Worm (Caenorhabditis elegans) whole organism, early embryonic: Measurements from ENCODE around the gene H12I13.1.
A peak's percentile ranks its signal among the peaks of the same experiment; 100 is the strongest.

ENCODE experiments used
- B0310.2 ChIP-seq: sonication (generic microtip); optimal IDR thresholded peaks from 2 replicates; lab custom pipeline; 2016; ENCODE audit warnings: mild to moderate bottlenecking, missing genetic modification characterization, missing compliant biosample characterization
- F13C5.2 ChIP-seq: sonication (generic microtip); optimal IDR thresholded peaks from 2 replicates; lab custom pipeline; 2017; ENCODE audit warnings: mild to moderate bottlenecking, missing genetic modification characterization, inconsistent platforms, missing compliant biosample characterization
- aly-1 ChIP-seq: sonication (generic microtip); optimal IDR thresholded peaks from 2 replicates; lab custom pipeline; 2016; ENCODE audit warnings: missing genetic modification characterization, missing compliant biosample characterization
- ama-1 ChIP-seq: fragments of 150-350 bp; optimal IDR thresholded peaks from 2 replicates; lab custom pipeline; 2014
- ceh-13 ChIP-seq: fragments of 200-800 bp; sonication (Bioruptor generic); optimal IDR thresholded peaks from 2 replicates; lab custom pipeline; 2018; ENCODE audit warnings: mild to moderate bottlenecking, missing genetic modification characterization, missing compliant biosample characterization
- ceh-36 ChIP-seq: sonication (generic microtip); optimal IDR thresholded peaks from 2 replicates; lab custom pipeline; 2016; ENCODE audit warnings: missing genetic modification characterization, inconsistent platforms, missing compliant biosample characterization
- ets-7 ChIP-seq: sonication (generic microtip); optimal IDR thresholded peaks from 2 replicates; lab custom pipeline; 2016; ENCODE audit warnings: missing genotype, missing genetic modification characterization, missing compliant biosample characterization
- flt-1 ChIP-seq: fragments of 200-800 bp; sonication (Bioruptor generic); IDR thresholded peaks from 2 replicates; pipeline ENCODE4 v1.3.6; 2022; ENCODE audit warnings: missing genetic modification characterization, missing compliant biosample characterization
- hmbx-1 ChIP-seq: sonication (generic microtip); optimal IDR thresholded peaks from 2 replicates; lab custom pipeline; 2016; ENCODE audit warnings: mild to moderate bottlenecking, missing genetic modification characterization, missing compliant biosample characterization
- hmg-4 ChIP-seq: fragments of 200-800 bp; sonication (Bioruptor generic); optimal IDR thresholded peaks from 2 replicates; lab custom pipeline; 2018; ENCODE audit warnings: mild to moderate bottlenecking, missing genetic modification characterization, missing compliant biosample characterization
- hnd-1 ChIP-seq: sonication (generic microtip); optimal IDR thresholded peaks from 2 replicates; lab custom pipeline; 2016; ENCODE audit warnings: missing genetic modification characterization, missing compliant biosample characterization
- pes-1 ChIP-seq: fragments of 200-800 bp; sonication (Bioruptor generic); IDR thresholded peaks from 2 replicates; pipeline ENCODE4 v1.3.6; 2022; ENCODE audit warnings: missing genetic modification reagents, missing genetic modification characterization, missing compliant biosample characterization
- scrt-1 ChIP-seq: fragments of 200-800 bp; sonication (Bioruptor generic); IDR thresholded peaks from 2 replicates; pipeline ENCODE4 v1.3.6; 2022; ENCODE audit warnings: missing genetic modification characterization, missing compliant biosample characterization
- sea-1 ChIP-seq: fragments of 200-800 bp; sonication (Bioruptor generic); conservative IDR thresholded peaks from 2 replicates; pipeline ENCODE4 v1.3.6; 2022; ENCODE audit warnings: missing genetic modification characterization, missing compliant biosample characterization
- tbx-11 ChIP-seq: fragments of 200-800 bp; sonication (Bioruptor generic); IDR thresholded peaks from 2 replicates; pipeline ENCODE4 v1.3.6; 2022; ENCODE audit warnings: missing genetic modification characterization, missing compliant biosample characterization
- tbx-37 ChIP-seq: fragments of 200-800 bp; sonication (Bioruptor generic); conservative IDR thresholded peaks from 2 replicates; pipeline ENCODE4 v1.3.6; 2022; ENCODE audit warnings: missing genetic modification reagents, missing genetic modification characterization, missing compliant biosample characterization
- tra-4 ChIP-seq: sonication (generic microtip); optimal IDR thresholded peaks from 2 replicates; lab custom pipeline; 2017; ENCODE audit warnings: missing genetic modification characterization, missing compliant biosample characterization

Gene H12I13.1

DNA sequence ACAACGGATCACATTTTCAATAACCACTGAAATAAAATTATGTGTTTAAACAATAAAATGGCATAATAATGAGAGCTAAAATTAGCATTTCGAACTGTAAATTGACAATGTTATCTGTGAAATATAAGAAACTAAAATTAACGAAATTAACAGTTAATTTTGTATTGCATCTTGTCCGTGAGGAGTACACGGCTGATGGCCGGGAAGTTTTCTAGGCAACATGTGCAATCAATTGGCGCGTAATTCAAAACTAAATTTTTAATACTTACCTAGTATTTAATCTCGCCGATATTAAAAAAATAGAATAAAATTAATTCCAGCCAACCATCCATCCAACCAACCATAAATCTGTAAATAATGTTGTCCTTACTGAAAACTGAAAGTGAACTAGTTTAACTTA lies 5.5 kb downstream of the H12I13.1 start:
- TF ChIP-seq tbx-11 (no peak), tbx-37 (GFP tag; lab: Robert Waterston, UW) (peak; percentile 91)

DNA sequence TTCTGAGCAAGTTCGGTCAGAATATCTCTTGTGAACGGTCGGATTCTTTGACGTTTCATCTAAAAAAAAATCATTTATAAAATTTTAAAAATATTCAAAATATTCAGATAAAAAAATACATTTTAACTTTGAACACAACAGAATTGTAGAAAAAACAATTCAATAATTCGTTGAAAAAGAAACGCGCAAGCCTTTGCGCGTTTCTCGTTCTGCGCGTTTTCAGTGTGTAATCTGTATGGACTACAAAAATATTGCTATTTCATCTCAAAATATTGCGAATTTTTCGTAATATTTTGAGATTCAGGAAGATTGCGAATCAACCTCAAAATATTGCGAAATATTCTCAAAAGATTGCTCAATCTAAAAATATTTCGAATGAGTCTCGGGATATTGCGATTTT lies 11.0 kb downstream of the H12I13.1 start, which contains the start of gene R12C12.7:
Gene R12C12.7, minus strand, starts transcription at position 59 of the 400 bp plus-strand sequence.
- TF ChIP-seq F13C5.2 (tag; lab: Kevin White, UChicago) (peak; percentile 9), ceh-36 (tag; lab: Kevin White, UChicago) (no peak), ets-7 (tag; lab: Kevin White, UChicago) (no peak), tbx-11 (0 out of 2 replicates have a peak, but pooled peaks have one; percentile 26)

DNA sequence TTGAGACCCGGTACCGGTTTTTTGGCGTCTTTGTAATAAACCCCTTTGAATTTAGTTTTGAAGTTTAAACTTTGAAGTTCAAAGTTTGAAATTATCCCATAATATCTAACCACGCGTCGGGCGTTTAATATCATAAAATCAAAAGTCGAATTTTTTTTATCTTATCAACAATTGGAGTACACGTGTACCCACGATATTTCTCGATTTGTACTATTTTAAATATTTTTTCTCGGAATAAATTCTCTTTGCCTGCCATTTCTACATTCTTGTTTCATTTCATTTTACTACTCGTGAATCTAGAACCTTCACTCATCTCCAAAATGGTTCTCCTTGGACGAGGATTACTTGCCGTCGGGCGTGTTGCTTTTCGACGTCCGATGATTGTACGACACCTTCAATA lies 16.8 kb downstream of the H12I13.1 start, which contains the start of gene gldc-1:
Gene gldc-1, plus strand, starts transcription at position 301 of the 400 bp plus-strand sequence.
- TF ChIP-seq pes-1 (no peak), tra-4 (tag; lab: Kevin White, UChicago) (no peak), flt-1 (GFP tag; lab: Robert Waterston, UW) (no peak), ets-7 (tag; lab: Kevin White, UChicago) (no peak), ama-1 (no peak), tbx-11 (no peak), scrt-1 (GFP tag; lab: Robert Waterston, UW) (no peak), aly-1 (tag; lab: Kevin White, UChicago) (no peak), ceh-13 (GFP tag; lab: Kevin White, UChicago) (no peak), hnd-1 (tag; lab: Kevin White, UChicago) (no peak), F13C5.2 (tag; lab: Kevin White, UChicago) (no peak)

DNA sequence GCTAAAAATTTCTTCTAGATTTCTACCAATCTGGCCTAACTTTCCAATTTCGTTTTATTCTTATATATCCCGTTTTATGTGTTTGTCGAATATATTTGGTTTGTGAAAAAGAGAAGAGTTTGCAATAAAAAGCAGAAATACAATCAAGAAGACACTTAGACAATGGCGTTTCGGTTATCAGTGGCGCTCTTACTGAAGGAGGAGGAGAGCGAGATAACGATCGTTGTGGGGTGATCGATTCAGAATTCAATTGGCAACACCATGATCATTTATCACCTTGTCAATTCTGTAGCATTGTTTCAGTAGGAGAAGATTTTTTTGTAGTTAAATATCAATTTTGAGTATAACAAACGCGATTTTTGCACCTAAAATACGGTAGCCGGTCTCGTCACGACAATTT lies 17.4 kb downstream of the H12I13.1 start:
- TF ChIP-seq flt-1 (GFP tag; lab: Robert Waterston, UW): no peak
- no peak for TF ChIP-seq hnd-1 (tag; lab: Kevin White, UChicago)
- TF ChIP-seq sea-1: no peak
- no peak for TF ChIP-seq tra-4 (tag; lab: Kevin White, UChicago)
- TF ChIP-seq ama-1: no peak
- TF ChIP-seq scrt-1 (GFP tag; lab: Robert Waterston, UW): no peak
- no peak for TF ChIP-seq F13C5.2 (tag; lab: Kevin White, UChicago)
- TF ChIP-seq pes-1: no peak
- TF ChIP-seq tbx-11: no peak
- TF ChIP-seq hmbx-1 (tag; lab: Kevin White, UChicago): no peak
- no peak for TF ChIP-seq aly-1 (tag; lab: Kevin White, UChicago)
- no peak for TF ChIP-seq B0310.2 (tag; lab: Kevin White, UChicago)
- TF ChIP-seq tbx-37 (GFP tag; lab: Robert Waterston, UW): no peak
- no peak for TF ChIP-seq ceh-36 (tag; lab: Kevin White, UChicago)

DNA sequence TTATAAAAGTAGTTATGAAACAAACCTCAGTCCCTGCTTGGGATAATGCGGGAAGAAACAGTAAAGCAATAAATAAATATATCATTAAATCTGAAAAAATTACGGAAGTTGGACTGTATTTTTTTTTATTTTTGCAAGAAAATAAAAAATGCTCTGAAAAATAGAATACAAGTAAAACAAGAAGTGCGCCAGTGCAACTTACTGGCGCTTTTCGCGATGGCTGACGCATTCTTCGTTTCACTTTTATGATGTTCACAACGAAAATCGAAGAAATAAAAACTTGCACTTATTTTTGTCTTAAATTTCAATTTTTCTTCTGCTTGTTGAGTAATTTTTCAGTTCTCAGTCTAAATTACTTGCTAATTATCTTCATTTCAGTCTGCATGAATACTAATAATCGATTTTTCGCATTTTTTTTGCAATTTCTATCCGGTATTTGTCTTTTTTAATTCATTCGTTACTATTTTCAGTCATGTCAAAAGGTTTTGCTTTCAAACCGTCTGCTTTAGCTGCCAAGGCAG lies 19.3 kb downstream of the H12I13.1 start, which contains the start of the genes R12C12.6 and ran-5:
Gene R12C12.6, minus strand, starts transcription at position 229 of the 521 bp plus-strand sequence.
Gene ran-5, plus strand, starts transcription at position 471 of the 521 bp plus-strand sequence.
- TF ChIP-seq B0310.2 (tag; lab: Kevin White, UChicago) (no peak), ceh-36 (tag; lab: Kevin White, UChicago) (peak; percentile 55), hnd-1 (tag; lab: Kevin White, UChicago) (no peak), sea-1 (no peak), flt-1 (GFP tag; lab: Robert Waterston, UW) (peak; percentile 70), tbx-37 (GFP tag; lab: Robert Waterston, UW) (0 out of 2 replicates have a peak, but pooled peaks have one; percentile 13), ets-7 (tag; lab: Kevin White, UChicago) (no peak), F13C5.2 (tag; lab: Kevin White, UChicago) (peak; percentile 71)

DNA sequence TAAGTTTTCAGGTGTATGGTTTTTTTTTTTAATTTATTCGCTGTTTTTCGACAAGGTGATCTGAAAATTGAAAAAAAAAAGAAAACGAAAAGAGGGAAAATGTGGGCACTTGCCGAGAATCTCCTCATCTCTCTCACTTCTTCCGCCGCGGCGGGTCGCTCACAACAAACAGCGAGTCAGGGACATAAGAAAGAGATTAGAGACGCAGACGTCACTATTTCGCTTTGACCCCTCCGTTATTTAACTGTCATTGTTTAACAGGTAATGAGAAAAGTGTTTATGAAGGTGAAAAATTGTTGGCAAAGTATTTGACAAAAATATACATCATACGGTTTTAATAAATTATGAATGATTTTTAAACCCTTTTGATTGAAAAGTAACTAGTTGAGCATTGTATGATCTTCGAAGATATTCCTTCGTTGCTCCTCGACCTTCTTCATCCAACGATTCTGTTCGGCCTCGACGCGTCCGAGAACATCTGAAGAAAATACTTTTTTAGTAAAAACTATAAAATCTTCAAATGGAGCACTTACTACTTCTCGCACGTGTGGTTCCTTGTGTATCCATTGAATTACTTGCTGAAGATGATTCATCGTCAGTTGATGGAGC lies 20.8 kb downstream of the H12I13.1 start:
- no peak for TF ChIP-seq tbx-37 (GFP tag; lab: Robert Waterston, UW)
- no peak for TF ChIP-seq ceh-13 (GFP tag; lab: Kevin White, UChicago)
- TF ChIP-seq flt-1 (GFP tag; lab: Robert Waterston, UW): no peak

DNA sequence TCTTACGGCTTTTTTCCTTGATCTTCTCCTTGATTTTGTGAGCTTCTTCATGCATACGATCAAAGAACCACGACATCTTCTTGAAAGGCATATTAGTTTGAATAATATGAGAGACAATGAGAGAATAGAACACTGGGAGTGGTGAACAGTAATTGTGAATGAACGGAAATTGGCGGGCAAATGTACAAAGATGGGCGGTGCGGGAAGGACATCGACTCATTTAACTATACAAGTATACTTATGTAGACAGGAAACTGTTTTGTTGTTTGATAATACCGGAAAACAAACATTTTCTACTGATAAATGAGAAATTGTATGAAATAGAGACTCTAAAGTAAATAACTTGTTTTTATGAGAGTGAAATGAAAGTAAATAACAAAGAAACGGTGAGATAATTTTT lies 21.9 kb downstream of the H12I13.1 start, which contains the start of gene R12C12.5:
Gene R12C12.5, minus strand, starts transcription at position 101 of the 400 bp plus-strand sequence.
- TF ChIP-seq hmbx-1 (tag; lab: Kevin White, UChicago) (no peak), tbx-11 (no peak), sea-1 (no peak), flt-1 (GFP tag; lab: Robert Waterston, UW) (no peak), ets-7 (tag; lab: Kevin White, UChicago) (no peak), F13C5.2 (tag; lab: Kevin White, UChicago) (no peak), tra-4 (tag; lab: Kevin White, UChicago) (no peak), aly-1 (tag; lab: Kevin White, UChicago) (no peak), ceh-13 (GFP tag; lab: Kevin White, UChicago) (no peak), tbx-37 (GFP tag; lab: Robert Waterston, UW) (no peak), B0310.2 (tag; lab: Kevin White, UChicago) (no peak), ceh-36 (tag; lab: Kevin White, UChicago) (no peak), hnd-1 (tag; lab: Kevin White, UChicago) (no peak), hmg-4 (GFP tag; lab: Kevin White, UChicago) (no peak), pes-1 (no peak), ama-1 (no peak), scrt-1 (GFP tag; lab: Robert Waterston, UW) (no peak)

DNA sequence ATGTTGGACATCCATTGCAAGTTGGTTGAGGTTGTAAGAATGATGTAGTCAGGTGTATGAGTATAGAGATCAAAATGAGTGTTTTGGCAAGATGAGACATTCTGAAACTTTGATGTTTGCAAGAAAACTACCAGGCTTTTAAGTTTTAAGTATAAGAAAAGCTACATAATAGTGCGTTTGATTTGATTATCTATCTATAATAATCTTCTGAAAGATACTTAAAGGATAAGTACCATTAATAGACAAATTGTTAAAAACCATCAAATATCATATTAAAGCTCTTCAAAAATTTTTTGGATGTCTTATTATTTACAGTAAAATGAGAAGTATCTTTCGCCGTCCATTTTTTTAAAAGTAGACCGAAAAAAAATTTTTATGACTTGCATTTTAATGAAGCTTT lies 23.8 kb downstream of the H12I13.1 start, which contains the start of gene R12C12.10:
Gene R12C12.10, minus strand, starts transcription at position 101 of the 400 bp plus-strand sequence.
- TF ChIP-seq aly-1 (tag; lab: Kevin White, UChicago): no peak
- no peak for TF ChIP-seq tbx-11
- no peak for TF ChIP-seq flt-1 (GFP tag; lab: Robert Waterston, UW)
- no peak for TF ChIP-seq ets-7 (tag; lab: Kevin White, UChicago)
- TF ChIP-seq ceh-36 (tag; lab: Kevin White, UChicago): no peak
- no peak for TF ChIP-seq sea-1
